Fruit fly (Drosophila melanogaster) Kc167 (cell line): ENCODE measurements around the gene Art8.

ENCODE experiments used
- Myc ChIP-seq: fragments of >200 bp; optimal IDR thresholded peaks from 2 replicates; lab custom pipeline; 2017; ENCODE audit warnings: missing external identifiers
- Sin3A ChIP-seq: fragments of >200 bp; optimal IDR thresholded peaks from 2 replicates; lab custom pipeline; 2018; ENCODE audit warnings: missing external identifiers
- h ChIP-seq: fragments of >200 bp; optimal IDR thresholded peaks from 3 replicates; lab custom pipeline; 2018; ENCODE audit warnings: missing external identifiers
- insv ChIP-seq: fragments of >200 bp; optimal IDR thresholded peaks from 3 replicates; lab custom pipeline; 2018; ENCODE audit warnings: missing external identifiers
- psq ChIP-seq: fragments of >200 bp; optimal IDR thresholded peaks from 2 replicates; lab custom pipeline; 2017; ENCODE audit warnings: missing external identifiers
- ttk ChIP-seq: sonication (Bioruptor generic); optimal IDR thresholded peaks from 2 replicates; lab custom pipeline; 2017; ENCODE audit warnings: missing external identifiers

The Art8 gene

dm6 chr2L:11010999-11011398, at the start of gene Art8, which contains the start of gene dUTPase:
Art8 (minus strand) TSS chr2L:11011086.
dUTPase (plus strand) TSS chr2L:11011312.
- TF ChIP-seq h (no peak), Sin3A (lab: Kevin White, UChicago) (no peak), Myc (lab: Kevin White, UChicago) (no peak), insv (lab: Kevin White, UChicago) (no peak), psq (lab: Kevin White, UChicago) (no peak), ttk (lab: Kevin White, UChicago) (no peak)

DNA sequence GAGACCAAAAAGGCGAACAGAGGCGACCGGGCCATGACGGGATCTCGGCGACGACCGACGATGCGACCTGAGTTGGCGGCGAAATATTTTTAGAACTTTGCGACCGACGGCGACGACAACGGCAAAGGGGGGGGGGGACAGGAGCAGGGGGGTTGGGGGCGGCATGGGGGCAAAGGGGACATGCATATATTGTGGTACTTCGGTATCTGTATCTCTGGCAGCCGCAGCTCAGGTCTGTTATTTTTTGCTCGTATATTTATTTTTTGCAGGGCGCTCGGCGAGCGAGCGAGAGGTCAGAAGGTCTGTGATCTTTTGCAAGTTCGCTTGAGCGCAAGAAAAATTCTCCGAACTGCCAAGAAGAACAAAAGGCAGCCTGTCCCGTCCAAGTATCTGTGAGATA, 48.3 kb upstream of the Art8 start:
- no peak for TF ChIP-seq insv (lab: Kevin White, UChicago)
- no peak for TF ChIP-seq Sin3A (lab: Kevin White, UChicago)
- TF ChIP-seq psq (lab: Kevin White, UChicago): no peak
- no peak for TF ChIP-seq h
- no peak for TF ChIP-seq Myc (lab: Kevin White, UChicago)
- TF ChIP-seq ttk (lab: Kevin White, UChicago): no peak

DNA sequence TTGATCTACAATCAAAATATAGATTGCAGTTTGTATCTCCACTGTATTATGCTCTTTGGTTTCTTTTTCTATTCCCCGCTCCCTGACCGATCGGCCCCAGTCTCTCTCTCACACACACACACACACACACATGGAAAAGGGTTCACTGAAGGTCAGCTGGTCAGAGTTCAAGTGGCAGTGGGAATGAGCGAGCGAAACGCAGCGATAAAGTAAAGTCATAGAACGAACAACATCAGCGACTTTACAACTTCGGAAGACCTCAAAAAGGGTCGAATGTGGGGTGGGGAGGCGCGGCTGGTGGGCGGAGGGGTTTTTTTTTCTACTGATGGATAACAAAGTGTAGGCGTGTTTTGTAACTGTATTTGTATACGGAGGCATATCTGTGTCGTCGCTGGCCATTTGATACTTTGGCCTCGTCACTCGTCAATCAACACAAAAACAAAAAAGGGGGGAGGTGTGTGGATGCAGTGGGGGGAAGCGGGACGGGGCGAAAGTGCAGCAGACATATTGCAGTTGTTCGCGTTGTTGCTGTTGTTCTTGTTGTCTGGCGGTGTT, 47.3 kb upstream of the Art8 start:
- TF ChIP-seq psq (lab: Kevin White, UChicago) (no peak), h (no peak)

dm6 chr2L:11057333-11058110, 46.6 kb upstream of the Art8 start:
- no peak for TF ChIP-seq Myc (lab: Kevin White, UChicago)
- no peak for TF ChIP-seq ttk (lab: Kevin White, UChicago)
- no peak for TF ChIP-seq psq (lab: Kevin White, UChicago)

DNA sequence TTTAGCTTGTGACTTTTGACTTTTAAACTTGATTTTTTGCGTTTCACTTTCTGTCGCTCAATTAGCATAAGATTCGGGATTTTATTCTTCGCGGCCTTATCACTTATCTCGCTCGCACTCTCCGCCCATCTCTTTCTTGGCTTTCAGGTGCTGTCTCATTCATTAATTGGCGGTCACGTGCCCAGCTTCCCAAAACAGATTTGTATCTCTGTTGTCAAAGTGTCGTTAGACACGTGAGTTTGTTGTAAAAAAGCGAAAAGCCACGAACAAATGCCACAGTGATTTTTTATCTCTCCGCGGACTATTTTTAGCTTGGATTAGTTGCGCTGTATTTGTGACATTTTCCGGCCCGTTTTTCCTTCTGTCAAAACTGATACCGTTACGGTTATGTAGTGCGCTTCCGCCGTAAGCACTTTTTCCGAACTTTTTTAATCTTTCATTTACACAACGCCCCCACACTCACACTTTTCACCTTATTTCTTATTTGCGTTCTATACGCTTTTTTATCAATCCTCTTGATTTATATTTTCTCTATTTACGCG, 46.0 kb upstream of the Art8 start:
- TF ChIP-seq h (no peak), psq (lab: Kevin White, UChicago) (no peak), Sin3A (lab: Kevin White, UChicago) (no peak), ttk (lab: Kevin White, UChicago) (no peak), insv (lab: Kevin White, UChicago) (no peak)

DNA sequence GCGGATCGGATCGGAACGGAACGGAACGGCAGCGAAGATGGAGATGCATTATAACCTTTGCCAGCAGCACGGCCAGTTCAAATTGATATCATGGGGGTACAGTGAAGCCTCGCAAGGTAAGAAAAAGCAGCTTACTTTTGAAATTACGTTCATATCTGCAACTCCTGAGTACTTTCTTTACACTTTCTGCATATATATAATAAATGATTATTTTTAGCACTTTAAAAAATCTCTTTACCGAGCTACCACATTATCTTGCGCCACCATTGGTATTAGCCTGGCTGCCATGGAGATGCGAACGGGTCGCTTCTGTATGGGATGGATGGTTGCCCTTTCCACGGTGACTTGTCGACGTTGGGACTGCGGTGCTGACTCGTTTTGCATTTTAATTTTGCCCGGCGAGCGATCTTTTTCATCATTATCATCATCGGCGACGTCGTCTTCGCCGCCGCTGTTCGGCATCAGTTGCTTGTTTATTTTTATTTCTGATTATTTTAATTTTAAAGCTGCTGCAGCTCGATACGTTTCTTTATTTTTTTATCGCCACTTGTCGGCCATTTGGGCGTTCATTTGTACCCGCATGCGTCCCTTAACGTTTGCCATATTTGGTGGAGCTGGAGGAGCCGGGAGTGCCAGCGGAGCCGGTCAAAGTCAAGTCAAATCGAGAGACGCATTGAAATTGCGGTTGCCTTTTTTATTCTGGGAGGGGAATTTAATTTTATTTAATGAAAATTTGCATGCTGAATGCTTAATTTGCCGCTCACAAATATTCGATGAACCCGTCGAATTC, 42.3 kb upstream of the Art8 start:
- TF ChIP-seq insv (lab: Kevin White, UChicago) (peak; percentile 29), ttk (lab: Kevin White, UChicago) (no peak)

- no peak for TF ChIP-seq insv (lab: Kevin White, UChicago)
- no peak for TF ChIP-seq Sin3A (lab: Kevin White, UChicago)
- TF ChIP-seq ttk (lab: Kevin White, UChicago): no peak
- no peak for TF ChIP-seq Myc (lab: Kevin White, UChicago)
- TF ChIP-seq psq (lab: Kevin White, UChicago): no peak
- TF ChIP-seq h: no peak
Measured at dm6 chr2L:11052493-11052788, 41.6 kb upstream of the Art8 start.

DNA sequence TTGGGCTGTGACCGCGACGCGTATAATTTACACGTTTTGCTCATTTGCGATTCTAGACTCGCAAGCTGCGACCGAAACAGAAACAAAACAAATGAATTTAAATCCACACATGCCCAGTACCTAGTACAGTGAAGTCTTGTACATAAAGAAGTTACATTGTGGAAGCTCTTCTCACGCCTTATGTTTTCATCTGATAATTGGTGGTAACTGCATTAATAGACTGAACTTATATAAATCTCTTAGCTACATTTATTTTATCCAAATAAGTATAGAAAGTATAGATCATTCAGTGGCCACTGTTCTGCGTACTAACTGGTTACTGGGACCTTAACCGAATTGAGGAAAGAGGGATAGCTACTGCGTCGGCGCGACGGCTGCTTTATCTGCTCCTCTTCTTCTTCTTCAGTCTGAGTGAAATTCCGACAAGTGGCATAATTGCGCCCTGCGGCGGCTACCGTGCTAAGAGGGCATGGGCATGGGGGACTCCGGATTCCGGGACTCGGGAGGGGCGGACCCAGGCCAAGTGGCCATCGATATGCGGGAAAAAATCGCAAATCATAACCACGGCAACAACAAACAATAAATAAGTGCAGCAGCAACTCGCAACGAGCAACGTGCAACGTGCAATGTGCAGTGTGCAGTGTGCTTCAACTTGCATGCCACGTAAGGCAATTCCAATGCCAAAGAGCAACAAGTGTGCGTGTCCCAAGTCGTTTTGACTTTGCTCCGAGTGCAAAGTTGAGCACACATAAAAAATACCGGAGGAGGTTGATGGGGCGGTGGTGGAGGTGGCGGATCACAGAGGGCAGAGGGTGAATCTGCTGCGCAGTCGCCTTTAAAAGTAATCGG, 41.0 kb upstream of the Art8 start:
- TF ChIP-seq insv (lab: Kevin White, UChicago) (no peak), Myc (lab: Kevin White, UChicago) (no peak), Sin3A (lab: Kevin White, UChicago) (no peak), psq (lab: Kevin White, UChicago) (no peak), h (no peak), ttk (lab: Kevin White, UChicago) (no peak)

DNA sequence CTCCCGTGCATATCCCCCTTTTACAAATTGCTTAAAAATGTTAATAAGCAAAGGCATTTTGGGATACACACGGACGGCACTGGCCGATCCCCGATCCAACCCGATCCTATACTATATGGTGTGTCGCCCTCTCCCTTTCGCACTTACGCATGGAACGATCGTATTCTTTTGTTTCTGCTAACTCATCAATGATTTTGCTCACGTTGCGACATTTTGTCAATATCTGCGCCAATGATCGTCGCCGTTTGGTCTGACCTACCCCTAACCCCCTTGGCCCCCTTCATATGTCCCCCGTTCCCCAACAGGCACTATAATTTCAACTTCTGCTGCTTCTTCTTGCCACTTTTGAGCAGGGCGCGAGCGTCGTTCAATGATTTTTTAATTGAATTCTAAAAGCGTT, 38.8 kb upstream of the Art8 start:
- no peak for TF ChIP-seq ttk (lab: Kevin White, UChicago)
- no peak for TF ChIP-seq psq (lab: Kevin White, UChicago)
- no peak for TF ChIP-seq insv (lab: Kevin White, UChicago)
- TF ChIP-seq Sin3A (lab: Kevin White, UChicago): no peak
- TF ChIP-seq h: no peak
- no peak for TF ChIP-seq Myc (lab: Kevin White, UChicago)

DNA sequence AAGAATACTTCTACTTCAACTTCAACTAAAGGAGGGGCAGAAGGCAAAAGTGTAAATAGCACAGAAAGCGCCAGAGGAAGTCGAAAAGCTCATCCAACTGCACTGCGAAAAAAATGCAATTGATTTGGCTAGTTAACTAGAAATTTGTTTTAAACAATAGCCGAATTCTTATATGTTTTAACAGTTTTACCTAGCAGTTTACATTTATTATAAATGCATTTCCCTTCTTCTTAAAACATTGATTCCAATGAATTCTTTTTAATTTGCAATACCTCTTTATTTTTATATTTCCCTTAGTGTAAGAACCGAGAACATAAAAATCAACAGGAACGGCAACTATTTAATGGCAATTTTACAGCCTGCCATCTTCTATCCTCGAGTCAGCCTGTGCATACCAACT, 37.4 kb upstream of the Art8 start:
- no peak for TF ChIP-seq Myc (lab: Kevin White, UChicago)
- no peak for TF ChIP-seq h
- no peak for TF ChIP-seq insv (lab: Kevin White, UChicago)
- no peak for TF ChIP-seq psq (lab: Kevin White, UChicago)
- no peak for TF ChIP-seq ttk (lab: Kevin White, UChicago)
- no peak for TF ChIP-seq Sin3A (lab: Kevin White, UChicago)

dm6 chr2L:11046051-11046450, 35.2 kb upstream of the Art8 start:
- TF ChIP-seq h (no peak), psq (lab: Kevin White, UChicago) (no peak), Sin3A (lab: Kevin White, UChicago) (no peak), ttk (lab: Kevin White, UChicago) (no peak), Myc (lab: Kevin White, UChicago) (no peak), insv (lab: Kevin White, UChicago) (no peak)
